Worm (Caenorhabditis elegans): ENCODE results near the gene glb-10.
A peak's percentile ranks its signal among the peaks of the same experiment; 100 is the strongest.

The glb-10 gene

ce11 chrII:6331222-6331830 is 22.2 kb upstream of the glb-10 start, which contains the start of gene set-4 (continued):
- TF ChIP-seq daf-19 (GFP tag; conservative IDR thresholded peaks at IDR 0.05) (0 out of 2 replicates have a peak, but pooled peaks have one; percentile 59), nhr-10 (tag; optimal IDR thresholded peaks at IDR 0.05) (peak; percentile 23), lin-1 (GFP tag; IDR thresholded peaks at IDR 0.05) (peak; percentile 82; the same call in 1 of the 2 replicates), sdz-12 (GFP tag; optimal IDR thresholded peaks at IDR 0.05) (no peak), T26A8.4 (GFP tag; IDR thresholded peaks at IDR 0.05) (peak; percentile 88), lim-7 (GFP tag; IDR thresholded peaks at IDR 0.05) (no peak), Y75B8A.6 (GFP tag; IDR thresholded peaks at IDR 0.05) (no peak), ceh-28 (tag; optimal IDR thresholded peaks at IDR 0.05) (peak; percentile 29), nhr-102 (tag; optimal IDR thresholded peaks at IDR 0.05) (peak; percentile 87), Y5F2A.4 (GFP tag; optimal IDR thresholded peaks at IDR 0.05) (no peak), fkh-10 (GFP tag; optimal IDR thresholded peaks at IDR 0.05) (peak; percentile 95), arid-1 (GFP tag; conservative IDR thresholded peaks at IDR 0.05) (peak; percentile 37; the same call in 1 of the 2 replicates), ztf-11 (tag; optimal IDR thresholded peaks at IDR 0.05) (peak; percentile 16), egl-27 (tag; optimal IDR thresholded peaks at IDR 0.05) (no peak), zfp-2 (tag; optimal IDR thresholded peaks at IDR 0.05) (peak; percentile 52), ceh-82 (tag; optimal IDR thresholded peaks at IDR 0.05) (no peak), ceh-62 (tag; optimal IDR thresholded peaks at IDR 0.05) (no peak), attf-4 (tag; optimal IDR thresholded peaks at IDR 0.05) (no peak), pha-4 (GFP tag; IDR thresholded peaks at IDR 0.05) (peak; percentile 68), pha-4 (tag; optimal IDR thresholded peaks at IDR 0.05) (peak; percentile 67), lin-39 (tag; optimal IDR thresholded peaks at IDR 0.05) (no peak), R02D3.7 (tag; optimal IDR thresholded peaks at IDR 0.05) (no peak), zip-11 (GFP tag; IDR thresholded peaks at IDR 0.05) (no peak), mxl-3 (GFP tag; optimal IDR thresholded peaks at IDR 0.05) (peak; percentile 96), pqm-1 (tag; optimal IDR thresholded peaks at IDR 0.05) (peak; percentile 32), F44E2.7 (GFP tag; IDR thresholded peaks at IDR 0.05) (no peak), nhr-48 (tag; optimal IDR thresholded peaks at IDR 0.05) (peak; percentile 71), ceh-20 (GFP tag; IDR thresholded peaks at IDR 0.05) (peak; percentile 88), fos-1 (tag; optimal IDR thresholded peaks at IDR 0.05) (no peak), nhr-77 (tag; optimal IDR thresholded peaks at IDR 0.05) (peak; percentile 81), ceh-44 (GFP tag; IDR thresholded peaks at IDR 0.05) (no peak), nhr-41 (GFP tag; IDR thresholded peaks at IDR 0.05) (peak; percentile 22; the same call in 1 of the 2 replicates), daf-8 (GFP tag; IDR thresholded peaks at IDR 0.05) (no peak), zip-2 (tag; optimal IDR thresholded peaks at IDR 0.05) (no peak), egl-43 (GFP tag; IDR thresholded peaks at IDR 0.05) (no peak; the same call in 1 of the 2 replicates), dve-1 (tag; optimal IDR thresholded peaks at IDR 0.05; ENCODE audit: insufficient read depth) (peak; percentile 94)

ce11 chrII:6328672-6329071 is 19.6 kb upstream of the glb-10 start:
- no peak for TF ChIP-seq dmd-8 (GFP tag; IDR thresholded peaks at IDR 0.05)
- peak; percentile 53 for TF ChIP-seq aha-1 (tag)
- TF ChIP-seq lin-15B (tag; optimal IDR thresholded peaks at IDR 0.05) = no peak
- TF ChIP-seq lin-13 (GFP tag; optimal IDR thresholded peaks at IDR 0.05) = no peak
- peak; percentile 58 for TF ChIP-seq nhr-10 (tag; optimal IDR thresholded peaks at IDR 0.05)
- peak; percentile 47 for TF ChIP-seq mxl-3 (GFP tag; optimal IDR thresholded peaks at IDR 0.05)
- no peak for TF ChIP-seq R02D3.7 (tag; optimal IDR thresholded peaks at IDR 0.05)
- no peak for TF ChIP-seq F10B5.3 (tag; optimal IDR thresholded peaks at IDR 0.05)
- TF ChIP-seq zag-1 (tag; optimal IDR thresholded peaks at IDR 0.05) = no peak
- TF ChIP-seq arid-1 (GFP tag; conservative IDR thresholded peaks at IDR 0.05) = no peak
- no peak for TF ChIP-seq daf-19 (GFP tag; conservative IDR thresholded peaks at IDR 0.05)
- TF ChIP-seq nhr-6 (tag; optimal IDR thresholded peaks at IDR 0.05) = no peak
- no peak for TF ChIP-seq dmd-9 (GFP tag; IDR thresholded peaks at IDR 0.05)
- TF ChIP-seq spr-3 (GFP tag; optimal IDR thresholded peaks at IDR 0.05) = no peak
- TF ChIP-seq hlh-30 (tag; optimal IDR thresholded peaks at IDR 0.05; ENCODE audit: insufficient read depth) = peak; percentile 13
- TF ChIP-seq Y75B8A.6 (GFP tag; IDR thresholded peaks at IDR 0.05) = no peak
- TF ChIP-seq lin-1 (GFP tag; IDR thresholded peaks at IDR 0.05) = peak; percentile 73
- TF ChIP-seq tag-97 (GFP tag; IDR thresholded peaks at IDR 0.05) = no peak
- no peak for TF ChIP-seq madf-9 (GFP tag; conservative IDR thresholded peaks at IDR 0.05)
- TF ChIP-seq nhr-25 (tag; optimal IDR thresholded peaks at IDR 0.05; ENCODE audit: borderline replicate concordance, insufficient read depth) = no peak
- peak; percentile 99 for TF ChIP-seq pqm-1 (tag; optimal IDR thresholded peaks at IDR 0.05)
- no peak for TF ChIP-seq daf-12 (tag; optimal IDR thresholded peaks at IDR 0.05)
- TF ChIP-seq nhr-11 (tag; optimal IDR thresholded peaks at IDR 0.05) = no peak
- TF ChIP-seq ctbp-1 (GFP tag; IDR thresholded peaks at IDR 0.05) = no peak
